Fruit fly (Drosophila melanogaster) whole organism, adult: ENCODE measurements around the gene CG1896.

Experiments
- CG1620 ChIP-seq: fragments of 200-800 bp; sonication (Bioruptor generic); optimal IDR thresholded peaks from 2 replicates; lab custom pipeline; 2016; ENCODE audit warnings: missing biosample characterization, missing genetic modification characterization
- CG7045 ChIP-seq: fragments of 200-800 bp; sonication (Bioruptor generic); optimal IDR thresholded peaks from 2 replicates; lab custom pipeline; 2017; ENCODE audit warnings: missing biosample characterization, mild to moderate bottlenecking, missing genetic modification characterization
- Crg-1 ChIP-seq: fragments of 200-800 bp; sonication (Bioruptor generic); optimal IDR thresholded peaks from 2 replicates; lab custom pipeline; 2016; ENCODE audit warnings: missing biosample characterization, missing genetic modification characterization
- Hr96 ChIP-seq: fragments of 200-800 bp; sonication (Bioruptor generic); optimal IDR thresholded peaks from 2 replicates; lab custom pipeline; 2016; ENCODE audit warnings: missing biosample characterization, missing genetic modification characterization
- Mnt ChIP-seq: fragments of 200-800 bp; sonication (Bioruptor generic); optimal IDR thresholded peaks from 2 replicates; lab custom pipeline; 2016; ENCODE audit warnings: missing biosample characterization, mild to moderate bottlenecking, missing genetic modification characterization
- bab1 ChIP-seq: fragments of 200-800 bp; sonication (Bioruptor generic); optimal IDR thresholded peaks from 3 replicates; lab custom pipeline; 2019; ENCODE audit warnings: missing biosample characterization, mild to moderate bottlenecking, missing genetic modification characterization, moderate library complexity
- cnc ChIP-seq, 2 experiments: fragments of >200 bp; optimal IDR thresholded peaks; 2 replicates each; lab custom pipeline; 2017
- kay ChIP-seq: fragments of 200-800 bp; sonication (Bioruptor generic); peaks from one replicate; lab custom pipeline; 2016; ENCODE audit warnings: missing biosample characterization, missing genetic modification characterization, borderline replicate concordance
- tj ChIP-seq: fragments of 200-800 bp; sonication (Bioruptor generic); optimal IDR thresholded peaks from 3 replicates; lab custom pipeline; 2017; ENCODE audit warnings: missing biosample characterization, mild to moderate bottlenecking, missing genetic modification characterization, moderate library complexity
- toe ChIP-seq: fragments of 200-800 bp; sonication (Bioruptor generic); optimal IDR thresholded peaks from 2 replicates; lab custom pipeline; 2016; ENCODE audit warnings: missing biosample characterization, missing genetic modification characterization

dm6 chr3R:31748093-31748996 lies 4.3 kb downstream of the CG1896 start:
- peak; percentile 16 for TF ChIP-seq bab1 (GFP tag; lab: Kevin White, UChicago)
- TF ChIP-seq Crg-1 (GFP tag; lab: Kevin White, UChicago): no peak
- TF ChIP-seq toe (GFP tag; lab: Kevin White, UChicago): no peak
- TF ChIP-seq CG1620 (GFP tag; lab: Kevin White, UChicago): no peak
- TF ChIP-seq tj (GFP tag; lab: Kevin White, UChicago): peak; percentile 40
- TF ChIP-seq kay (GFP tag; lab: Kevin White, UChicago): no peak
- TF ChIP-seq Hr96: peak; percentile 49
- peak; percentile 99 for TF ChIP-seq Mnt
- no peak for TF ChIP-seq cnc (optimal IDR thresholded peaks at IDR 0.05; lab: Kevin White, UChicago)
- no peak for TF ChIP-seq CG7045
